Fruit fly (Drosophila melanogaster): ENCODE data around the gene TfIIA-L.

TfIIA-L gene

dm6 chr3R:27293065-27293464 lies 42.2 kb downstream of the TfIIA-L start (continued):
- TF ChIP-seq mirr (GFP tag; optimal IDR thresholded peaks at IDR 0.05), result peak; percentile 6
- peak; percentile 31 for TF ChIP-seq abd-A (tag; optimal IDR thresholded peaks at IDR 0.05)

DNA sequence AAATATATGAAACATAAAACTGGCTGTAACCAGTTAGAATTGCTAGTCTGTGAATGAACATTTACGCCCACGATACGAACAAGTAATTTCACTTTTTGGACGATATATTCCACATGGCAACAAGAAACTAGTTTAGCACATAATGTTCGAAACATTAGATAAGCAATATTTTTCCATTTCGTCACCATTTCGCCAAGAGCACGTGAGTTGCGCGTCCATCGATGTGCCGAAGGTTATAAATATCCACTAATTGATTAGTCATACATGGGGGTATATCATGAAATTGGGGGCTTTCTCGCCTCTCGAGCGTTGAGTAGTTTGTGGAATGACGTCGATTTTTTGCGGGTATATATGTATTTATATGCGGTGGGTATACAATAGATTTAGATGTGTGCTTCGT lies 43.2 kb downstream of the TfIIA-L start:
- TF ChIP-seq ERR (GFP tag; optimal IDR thresholded peaks at IDR 0.05), result no peak
- TF ChIP-seq CG10147 (GFP tag; optimal IDR thresholded peaks at IDR 0.05), result no peak
- TF ChIP-seq Ada2b (GFP tag; IDR thresholded peaks at IDR 0.05), result no peak
- peak; percentile 45 for TF ChIP-seq sd (tag; optimal IDR thresholded peaks at IDR 0.05)
- 0 out of 4 replicates have a peak, but pooled peaks have one; percentile 7 for TF ChIP-seq chinmo (GFP tag; IDR thresholded peaks at IDR 0.05; ENCODE audit: partially characterized antibody)
- peak; percentile 97 for TF ChIP-seq cwo (GFP tag; optimal IDR thresholded peaks at IDR 0.05)
- TF ChIP-seq sqz (GFP tag; optimal IDR thresholded peaks at IDR 0.05), result no peak
- TF ChIP-seq danr (GFP tag; IDR thresholded peaks at IDR 0.05), result no peak
- no peak for TF ChIP-seq CG12659 (GFP tag; optimal IDR thresholded peaks at IDR 0.05)
- no peak for TF ChIP-seq CG2116 (GFP tag; optimal IDR thresholded peaks at IDR 0.05)
- TF ChIP-seq CG2712 (tag; optimal IDR thresholded peaks at IDR 0.05), result no peak
- no peak for TF ChIP-seq CG4707 (GFP tag; optimal IDR thresholded peaks at IDR 0.05)
- no peak for TF ChIP-seq az2 (GFP tag; optimal IDR thresholded peaks at IDR 0.05)
- no peak for TF ChIP-seq Aef1 (GFP tag; IDR thresholded peaks at IDR 0.05)
- TF ChIP-seq CG3163 (GFP tag; optimal IDR thresholded peaks at IDR 0.05), result no peak
- no peak for TF ChIP-seq zen (tag; optimal IDR thresholded peaks at IDR 0.05)
- TF ChIP-seq CG4730 (GFP tag; IDR thresholded peaks at IDR 0.05), result no peak
- TF ChIP-seq CG8924 (tag; optimal IDR thresholded peaks at IDR 0.05), result no peak
- TF ChIP-seq CG7987 (GFP tag; optimal IDR thresholded peaks at IDR 0.05), result peak; percentile 68
- no peak for TF ChIP-seq bbx (GFP tag; IDR thresholded peaks at IDR 0.05; ENCODE audit: partially characterized antibody)
- no peak for TF ChIP-seq CG7839 (tag; optimal IDR thresholded peaks at IDR 0.05)
- no peak for TF ChIP-seq Bgb (GFP tag; IDR thresholded peaks at IDR 0.05; ENCODE audit: partially characterized antibody)
- no peak for TF ChIP-seq CG11504 (tag; optimal IDR thresholded peaks at IDR 0.05)
- TF ChIP-seq CG12769 (tag; optimal IDR thresholded peaks at IDR 0.05), result no peak
- no peak for TF ChIP-seq D19B (GFP tag; optimal IDR thresholded peaks at IDR 0.05)
- TF ChIP-seq CG9727 (GFP tag; optimal IDR thresholded peaks at IDR 0.05), result no peak
- TF ChIP-seq Bteb2 (GFP tag; optimal IDR thresholded peaks at IDR 0.05), result no peak

Measured in whole organism, embryonic.